Worm (Caenorhabditis elegans): ENCODE data around the gene K09E9.4.

Gene K09E9.4

DNA sequence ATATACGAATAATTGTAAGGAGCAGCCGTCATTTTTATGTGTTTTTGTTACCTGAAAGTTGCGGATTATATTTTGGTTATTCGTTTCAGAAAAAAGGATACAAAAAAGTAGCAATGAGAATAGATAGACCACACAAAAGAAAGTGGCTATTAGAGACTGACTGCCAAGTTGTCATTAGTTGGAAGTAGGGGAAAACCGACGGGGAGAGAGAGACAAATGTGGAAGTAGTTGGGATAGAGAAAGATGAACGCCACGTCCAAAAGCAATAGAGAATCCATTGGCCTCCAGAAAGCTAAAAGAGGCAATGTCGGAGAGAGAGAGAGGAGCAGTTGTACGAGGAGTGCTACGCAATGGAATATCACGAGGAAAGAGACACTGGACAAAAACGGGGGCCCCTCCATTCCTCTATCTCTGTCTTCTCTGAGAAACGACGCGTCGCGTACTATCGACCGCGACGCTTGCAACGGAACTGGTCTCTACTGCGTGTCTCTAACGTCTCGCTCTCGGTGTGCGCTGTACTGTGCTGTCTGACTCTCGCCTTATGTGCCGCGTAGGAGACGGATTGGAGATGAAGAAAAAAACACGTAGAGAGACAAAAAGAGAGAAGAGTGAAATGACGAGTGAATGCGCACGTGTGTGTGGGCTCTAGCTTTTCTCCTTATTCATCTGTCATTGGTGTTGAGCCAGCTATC is 23.5 kb downstream of the K09E9.4 start, which contains the start of gene rab-14 (continued):
- TF ChIP-seq nhr-120 (GFP tag; IDR thresholded peaks at IDR 0.05) (no peak), aptf-3 (GFP tag; IDR thresholded peaks at IDR 0.05) (no peak), ama-1 (optimal IDR thresholded peaks at IDR 0.05) (no peak), ama-1 (GFP tag; optimal IDR thresholded peaks at IDR 0.05) (no peak), bed-2 (GFP tag; IDR thresholded peaks at IDR 0.05) (no peak), lsy-27 (tag; optimal IDR thresholded peaks at IDR 0.05; ENCODE audit: borderline replicate concordance, insufficient read depth) (no peak), T26A5.8 (tag; optimal IDR thresholded peaks at IDR 0.05) (no peak), ztf-6 (GFP tag; IDR thresholded peaks at IDR 0.05) (no peak), chd-7 (tag; optimal IDR thresholded peaks at IDR 0.05) (peak; percentile 45), ztf-22 (GFP tag; optimal IDR thresholded peaks at IDR 0.05) (no peak), F33H1.4 (GFP tag; IDR thresholded peaks at IDR 0.05) (no peak), cebp-2 (GFP tag; IDR thresholded peaks at IDR 0.05) (no peak), attf-6 (GFP tag; IDR thresholded peaks at IDR 0.05) (no peak)

ce11 chrX:15604236-15604635 is 26.0 kb downstream of the K09E9.4 start:
- no peak for TF ChIP-seq sdz-38 (tag; optimal IDR thresholded peaks at IDR 0.05)
- no peak for TF ChIP-seq Y95B8A.8 (GFP tag; IDR thresholded peaks at IDR 0.05)
- 0 out of 2 replicates have a peak, but pooled peaks have one; percentile 23 for TF ChIP-seq F39B2.1 (GFP tag; IDR thresholded peaks at IDR 0.05)
- TF ChIP-seq cebp-1 (GFP tag; IDR thresholded peaks at IDR 0.05) = no peak
- TF ChIP-seq cebp-1 (tag; optimal IDR thresholded peaks at IDR 0.05) = peak; percentile 15
- 0 out of 2 replicates have a peak, but pooled peaks have one; percentile 25 for TF ChIP-seq Y53G8AR.9 (GFP tag; conservative IDR thresholded peaks at IDR 0.05)
- peak; percentile 56; the same call in 1 of the 2 replicates for TF ChIP-seq nfyb-1 (GFP tag; IDR thresholded peaks at IDR 0.05)
- TF ChIP-seq hrde-1 (tag; optimal IDR thresholded peaks at IDR 0.05; ENCODE audit: borderline replicate concordance) = no peak
- TF ChIP-seq hmg-1.2 (GFP tag; IDR thresholded peaks at IDR 0.05) = 0 out of 2 replicates have a peak, but pooled peaks have one; percentile 8
- 0 out of 2 replicates have a peak, but pooled peaks have one; percentile 44 for TF ChIP-seq ekl-4 (GFP tag; IDR thresholded peaks at IDR 0.05)
- TF ChIP-seq mxl-1 (tag; optimal IDR thresholded peaks at IDR 0.05) = no peak

ce11 chrX:15600512-15601117 is 29.6 kb downstream of the K09E9.4 start, which contains the start of gene ent-2:
Gene ent-2, plus strand, starts transcription at chrX:15601067.
- TF ChIP-seq let-607 (tag; optimal IDR thresholded peaks at IDR 0.05) (no peak), F55B11.4 (tag; optimal IDR thresholded peaks at IDR 0.05; ENCODE audit: borderline replicate concordance, insufficient read depth) (no peak), T07F8.4 (tag; optimal IDR thresholded peaks at IDR 0.05) (no peak), Y95B8A.8 (GFP tag; IDR thresholded peaks at IDR 0.05) (no peak), K11D2.4 (GFP tag; IDR thresholded peaks at IDR 0.05) (0 out of 2 replicates have a peak, but pooled peaks have one; percentile 31), nhr-120 (GFP tag; IDR thresholded peaks at IDR 0.05) (no peak), dox-1 (GFP tag; IDR thresholded peaks at IDR 0.05) (no peak), ztf-22 (GFP tag; optimal IDR thresholded peaks at IDR 0.05) (no peak), attf-5 (GFP tag; optimal IDR thresholded peaks at IDR 0.05) (no peak), him-1 (tag; optimal IDR thresholded peaks at IDR 0.05) (no peak), zfh-2 (GFP tag; conservative IDR thresholded peaks at IDR 0.05) (peak; percentile 45; the same call in 1 of the 2 replicates), ztf-6 (GFP tag; IDR thresholded peaks at IDR 0.05) (no peak), rcor-1 (GFP tag; IDR thresholded peaks at IDR 0.05) (no peak), athp-1 (tag; optimal IDR thresholded peaks at IDR 0.05) (no peak), egrh-3 (GFP tag; IDR thresholded peaks at IDR 0.05) (0 out of 2 replicates have a peak, but pooled peaks have one; percentile 20), chd-7 (tag; optimal IDR thresholded peaks at IDR 0.05) (no peak), ztf-28 (GFP tag; IDR thresholded peaks at IDR 0.05) (no peak), atf-7 (tag; optimal IDR thresholded peaks at IDR 0.05) (peak; percentile 28), D2030.7 (GFP tag; IDR thresholded peaks at IDR 0.05) (no peak), nhr-179 (tag; optimal IDR thresholded peaks at IDR 0.05) (no peak), K12H6.12 (tag; optimal IDR thresholded peaks at IDR 0.05) (peak; percentile 24), ama-1 (optimal IDR thresholded peaks at IDR 0.05) (no peak), ama-1 (GFP tag; optimal IDR thresholded peaks at IDR 0.05) (no peak), efl-1 (GFP tag; optimal IDR thresholded peaks at IDR 0.05) (no peak)
